Fruit fly (Drosophila melanogaster) whole organism, embryonic: ENCODE data around the gene CG15403.

ENCODE experiments used
- CG14667 ChIP-seq: fragments of 200-800 bp; sonication (Bioruptor generic); IDR thresholded peaks from 2 replicates; pipeline ENCODE4 v1.3.6; 2022; ENCODE audit warnings: missing biosample characterization, missing genetic modification characterization
- CG2712 ChIP-seq: fragments of 200-800 bp; optimal IDR thresholded peaks from 3 replicates; lab custom pipeline; 2019; ENCODE audit warnings: missing biosample characterization, mild to moderate bottlenecking, missing genetic modification characterization, moderate library complexity
- CG4820 ChIP-seq: fragments of 200-800 bp; sonication (Bioruptor generic); optimal IDR thresholded peaks from 3 replicates; lab custom pipeline; 2016; ENCODE audit warnings: missing biosample characterization, missing genetic modification characterization
- CG6654 ChIP-seq: fragments of 200-800 bp; sonication (Bioruptor generic); optimal IDR thresholded peaks from 2 replicates; lab custom pipeline; 2017; ENCODE audit warnings: missing biosample characterization, mild to moderate bottlenecking, missing genetic modification characterization
- Hr3 ChIP-seq: fragments of 200-800 bp; sonication (Bioruptor generic); optimal IDR thresholded peaks from 3 replicates; lab custom pipeline; 2016; ENCODE audit warnings: missing biosample characterization, missing genetic modification characterization
- Jarid2 ChIP-seq: fragments of 200-800 bp; sonication (Bioruptor generic); optimal IDR thresholded peaks from 3 replicates; lab custom pipeline; 2017; ENCODE audit warnings: mild to moderate bottlenecking, missing biosample characterization, missing genetic modification reagents, missing genetic modification characterization
- Side ChIP-seq: fragments of 200-800 bp; sonication (Bioruptor generic); optimal IDR thresholded peaks from 2 replicates; lab custom pipeline; 2016; ENCODE audit warnings: missing biosample characterization, missing genetic modification characterization
- Stat92E ChIP-seq, 3 experiments: fragments of >200 bp in 2 of 3; fragments of 200-800 bp in 1 of 3; sonication (Bioruptor generic) in 1 of 3; optimal IDR thresholded peaks; 2 replicates each; lab custom pipeline; 2017 to 2019; ENCODE audit warnings: missing biosample characterization in 3 of 3, missing genetic modification characterization in 3 of 3, mild to moderate bottlenecking in 1 of 3, moderate library complexity in 1 of 3
- Tbp ChIP-seq: fragments of >200 bp; optimal IDR thresholded peaks from 2 replicates; lab custom pipeline; 2018; ENCODE audit warnings: missing biosample characterization, missing genetic modification characterization
- exex ChIP-seq: fragments of 200-800 bp; sonication (Bioruptor generic); optimal IDR thresholded peaks from 4 replicates; lab custom pipeline; 2018; ENCODE audit warnings: missing biosample characterization, mild to moderate bottlenecking, missing genetic modification characterization, moderate library complexity
- eyg ChIP-seq: fragments of 200-800 bp; sonication (Bioruptor generic); optimal IDR thresholded peaks from 3 replicates; lab custom pipeline; 2016; ENCODE audit warnings: missing biosample characterization, missing genetic modification characterization
- gcm ChIP-seq: fragments of 200-800 bp; sonication (Bioruptor generic); optimal IDR thresholded peaks from 2 replicates; lab custom pipeline; 2019; ENCODE audit warnings: missing biosample characterization, mild to moderate bottlenecking, missing genetic modification characterization, moderate library complexity
- vnd ChIP-seq: fragments of 200-800 bp; sonication (Bioruptor generic); IDR thresholded peaks from 3 replicates; pipeline ENCODE4 v1.3.6; 2022; ENCODE audit warnings: missing biosample characterization, missing genetic modification characterization; ENCODE audit not compliant: partially characterized antibody

- TF ChIP-seq Side (GFP tag; lab: Kevin White, UChicago) (no peak), vnd (GFP tag; lab: Robert Waterston, UW) (no peak), exex (tag; lab: Kevin White, UChicago) (no peak), CG4820 (GFP tag; lab: Kevin White, UChicago) (no peak), CG14667 (no peak), Hr3 (GFP tag; lab: Kevin White, UChicago) (no peak), Tbp (no peak), Stat92E (GFP tag; optimal IDR thresholded peaks at IDR 0.05; lab: Kevin White, UChicago) (no peak), CG2712 (tag; lab: Kevin White, UChicago) (no peak), eyg (GFP tag; lab: Kevin White, UChicago) (no peak), gcm (GFP tag; lab: Kevin White, UChicago) (no peak), CG6654 (GFP tag; lab: Kevin White, UChicago) (no peak), Jarid2 (no peak)
Observed at dm6 chr2L:3114887-3115286, 13.5 kb upstream of the CG15403 start.
